Fruit fly (Drosophila melanogaster) Kc167 (cell line): ENCODE data around the gene mxc.

Experiments used
- Myc ChIP-seq: fragments of >200 bp; optimal IDR thresholded peaks from 2 replicates; lab custom pipeline; 2017; ENCODE audit warnings: missing external identifiers
- Sin3A ChIP-seq: fragments of >200 bp; optimal IDR thresholded peaks from 2 replicates; lab custom pipeline; 2018; ENCODE audit warnings: missing external identifiers
- h ChIP-seq: fragments of >200 bp; optimal IDR thresholded peaks from 3 replicates; lab custom pipeline; 2018; ENCODE audit warnings: missing external identifiers
- insv ChIP-seq: fragments of >200 bp; optimal IDR thresholded peaks from 3 replicates; lab custom pipeline; 2018; ENCODE audit warnings: missing external identifiers
- psq ChIP-seq: fragments of >200 bp; optimal IDR thresholded peaks from 2 replicates; lab custom pipeline; 2017; ENCODE audit warnings: missing external identifiers
- ttk ChIP-seq: sonication (Bioruptor generic); optimal IDR thresholded peaks from 2 replicates; lab custom pipeline; 2017; ENCODE audit warnings: missing external identifiers

DNA sequence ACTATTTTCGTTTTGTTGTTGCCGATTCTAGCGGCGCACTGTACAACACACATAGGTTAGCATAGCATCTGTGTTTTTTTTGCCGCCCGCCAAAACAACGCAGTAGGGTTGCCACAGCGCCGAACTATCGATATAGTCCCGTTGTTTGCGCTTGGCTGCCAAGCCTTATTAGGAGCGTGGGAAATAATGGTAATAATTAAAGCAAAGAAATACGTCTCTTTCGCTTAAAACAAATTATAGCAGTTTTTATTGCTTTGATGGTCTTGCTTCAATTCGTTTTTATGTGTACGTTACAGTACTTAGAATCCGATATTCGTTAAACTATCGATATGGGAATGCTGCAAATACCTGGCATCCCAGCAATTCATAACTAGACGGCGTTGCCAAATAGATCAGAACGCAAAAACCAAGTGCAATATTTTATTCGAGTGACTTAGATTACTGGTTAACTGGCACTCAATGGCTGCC lies at the start of gene mxc, which contains the start of gene Larp7:
- TF ChIP-seq psq (lab: Kevin White, UChicago) = no peak
- TF ChIP-seq h (lab: Kevin White, UChicago) = no peak
- TF ChIP-seq Sin3A (lab: Kevin White, UChicago) = no peak
- TF ChIP-seq insv = no peak
- no peak for TF ChIP-seq Myc
- no peak for TF ChIP-seq ttk (lab: Kevin White, UChicago)
